Fruit fly (Drosophila melanogaster): ENCODE results near the gene CG31125.

DNA sequence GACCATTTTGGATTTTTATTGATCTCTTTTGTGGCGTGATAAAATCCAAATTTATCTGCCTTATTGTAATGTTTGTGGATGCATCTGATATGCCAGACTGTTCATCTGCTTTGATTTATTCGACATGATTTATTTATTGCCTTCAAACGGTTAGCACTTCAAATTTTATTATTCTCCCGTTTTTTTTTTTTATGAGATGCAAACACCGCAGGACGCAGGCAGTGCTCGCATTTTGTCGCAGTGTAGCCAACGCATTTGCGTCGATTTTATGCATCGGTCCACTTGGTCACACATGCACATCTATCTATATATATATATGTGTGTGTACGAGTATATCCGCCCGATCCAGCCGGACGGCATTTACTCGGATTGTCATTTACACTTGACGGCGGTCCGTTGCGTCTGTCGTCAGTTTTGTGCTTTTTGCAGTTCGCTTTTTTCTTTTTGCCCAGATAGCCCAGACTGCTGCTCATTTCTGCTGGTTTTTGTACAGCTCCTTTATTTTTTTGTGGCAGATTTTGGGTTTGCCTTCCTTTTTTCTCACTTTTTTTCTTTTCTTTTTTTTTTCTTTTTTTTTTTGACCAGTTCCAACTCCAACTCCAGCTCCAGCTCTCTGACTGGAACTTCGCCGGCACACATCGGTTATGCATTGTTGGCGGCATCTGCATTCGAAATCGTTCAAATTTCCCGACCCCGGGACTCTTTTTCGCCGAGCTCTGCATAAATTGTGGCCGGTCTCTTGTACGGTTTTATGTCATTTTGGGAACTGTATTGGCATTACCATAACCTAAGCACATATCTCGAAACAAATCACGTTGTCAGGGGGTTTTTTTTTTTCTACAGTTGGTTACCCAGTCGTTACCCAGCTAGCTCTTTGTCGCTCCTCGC is 40.6 kb downstream of the CG31125 start:
- TF ChIP-seq insv (optimal IDR thresholded peaks at IDR 0.05) (no peak), Sin3A (optimal IDR thresholded peaks at IDR 0.05) (no peak), psq (optimal IDR thresholded peaks at IDR 0.05) (no peak), ttk (optimal IDR thresholded peaks at IDR 0.05) (no peak), h (optimal IDR thresholded peaks at IDR 0.05) (no peak), Myc (optimal IDR thresholded peaks at IDR 0.05) (no peak)
